Worm (Caenorhabditis elegans) whole organism, young adult: ENCODE data around the gene srbc-79.
A peak's percentile ranks its signal among the peaks of the same experiment; 100 is the strongest.

Experiments
- D2030.7 ChIP-seq: fragments of 200-800 bp; sonication (Bioruptor generic); IDR thresholded peaks from 2 replicates; pipeline ENCODE4 v1.3.6; 2022; ENCODE audit warnings: missing genetic modification reagents, missing genetic modification characterization, missing compliant biosample characterization
- T07F8.4 ChIP-seq: sonication (generic microtip); optimal IDR thresholded peaks from 2 replicates; lab custom pipeline; 2016; ENCODE audit warnings: mild to moderate bottlenecking, missing genetic modification characterization, moderate library complexity, missing compliant biosample characterization

ce11 chrV:20480790-20481189 is 11.5 kb downstream of the srbc-79 start:
- TF ChIP-seq D2030.7 (peak; percentile 30; the same call in 1 of the 2 replicates), T07F8.4 (tag; lab: Kevin White, UChicago) (no peak)
